Worm (Caenorhabditis elegans) whole organism, L1 larva: ENCODE results near the gene bus-19.

Source experiments
- blmp-1 ChIP-seq: fragments of 150-350 bp; optimal IDR thresholded peaks from 2 replicates; lab custom pipeline; 2014; ENCODE audit warnings: missing biosample characterization, missing genetic modification characterization
- fos-1 ChIP-seq: fragments of 150-350 bp; optimal IDR thresholded peaks from 2 replicates; lab custom pipeline; 2014; ENCODE audit warnings: missing biosample characterization, missing genetic modification characterization
- lin-13 ChIP-seq: fragments of 150-350 bp; optimal IDR thresholded peaks from 2 replicates; lab custom pipeline; 2014; ENCODE audit warnings: missing biosample characterization, missing genetic modification reagents, missing genetic modification characterization
- lin-39 ChIP-seq: fragments of 150-350 bp; optimal IDR thresholded peaks from 2 replicates; lab custom pipeline; 2014; ENCODE audit warnings: missing biosample characterization, missing genetic modification reagents, missing genetic modification characterization

DNA sequence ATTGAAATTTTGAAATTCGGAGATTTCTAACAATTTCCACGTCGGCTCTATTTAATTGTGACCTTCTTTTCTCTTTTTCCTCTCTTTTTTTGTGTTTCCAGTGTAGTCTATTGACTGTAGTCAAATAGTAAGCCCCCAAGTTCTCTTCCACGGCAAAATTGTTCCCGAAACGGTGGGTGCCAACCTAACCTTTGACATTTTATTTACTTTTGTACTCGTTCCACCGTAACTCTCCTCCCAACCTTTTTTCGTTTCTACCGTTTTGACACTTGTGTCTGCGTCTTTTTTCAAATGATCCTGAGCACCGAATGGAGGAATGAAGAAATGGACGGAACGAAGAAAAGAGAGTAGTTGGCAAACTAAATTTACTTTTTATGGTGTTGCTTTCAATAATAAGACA is 1.1 kb upstream of the bus-19 start:
- no peak for TF ChIP-seq fos-1
- TF ChIP-seq blmp-1 (tag; lab: Kevin White, UChicago) = no peak
- no peak for TF ChIP-seq lin-13 (GFP tag; lab: Kevin White, UChicago)
- TF ChIP-seq lin-39 (tag; lab: Kevin White, UChicago) = no peak
